Fruit fly (Drosophila melanogaster) whole organism, prepupa: Measurements from ENCODE around the gene IntS4.

Experiments
- Blimp-1 ChIP-seq: fragments of 200-800 bp; sonication (Bioruptor generic); optimal IDR thresholded peaks from 3 replicates; lab custom pipeline; 2017; ENCODE audit warnings: missing biosample characterization, missing genetic modification characterization, mild to moderate bottlenecking, moderate library complexity, missing genetic modification reagents
- CG10631 ChIP-seq: fragments of 200-800 bp; sonication (Bioruptor generic); optimal IDR thresholded peaks from 2 replicates; lab custom pipeline; 2016; ENCODE audit warnings: missing biosample characterization, missing genetic modification characterization
- CG11294 ChIP-seq: fragments of 200-800 bp; sonication (Bioruptor generic); IDR thresholded peaks from 2 replicates; pipeline ENCODE4 v1.3.6; 2022; ENCODE audit warnings: missing biosample characterization, missing genetic modification characterization
- CG15336 ChIP-seq: fragments of 200-800 bp; sonication (Bioruptor generic); IDR thresholded peaks from 2 replicates; pipeline ENCODE4 v1.3.6; 2022; ENCODE audit warnings: missing biosample characterization, missing genetic modification characterization
- CG1621 ChIP-seq: fragments of 200-800 bp; sonication (Bioruptor generic); optimal IDR thresholded peaks from 3 replicates; lab custom pipeline; 2018; ENCODE audit warnings: missing biosample characterization, mild to moderate bottlenecking, missing genetic modification characterization
- CG16779 ChIP-seq: fragments of 200-800 bp; sonication (Bioruptor generic); optimal IDR thresholded peaks from 3 replicates; lab custom pipeline; 2017; ENCODE audit warnings: missing biosample characterization, mild to moderate bottlenecking, missing genetic modification characterization
- CG3032 ChIP-seq: fragments of 200-800 bp; optimal IDR thresholded peaks from 2 replicates; lab custom pipeline; 2019; ENCODE audit warnings: missing biosample characterization, mild to moderate bottlenecking, missing genetic modification characterization, moderate library complexity
- CG31627 ChIP-seq: fragments of 200-800 bp; sonication (Bioruptor generic); optimal IDR thresholded peaks from 3 replicates; lab custom pipeline; 2016; ENCODE audit warnings: missing biosample characterization, missing genetic modification characterization
- CG32006 ChIP-seq: fragments of 200-800 bp; sonication (Bioruptor generic); optimal IDR thresholded peaks from 3 replicates; lab custom pipeline; 2017; ENCODE audit warnings: missing biosample characterization, mild to moderate bottlenecking, missing genetic modification characterization
- CG34406 ChIP-seq: fragments of 200-800 bp; sonication (Bioruptor generic); optimal IDR thresholded peaks from 3 replicates; lab custom pipeline; 2016; ENCODE audit warnings: missing biosample characterization, missing genetic modification characterization
- CG3919 ChIP-seq: fragments of 200-800 bp; sonication (Bioruptor generic); optimal IDR thresholded peaks from 3 replicates; lab custom pipeline; 2016; ENCODE audit warnings: missing biosample characterization, missing genetic modification characterization
- CG6163 ChIP-seq: fragments of 200-800 bp; sonication (Bioruptor generic); IDR thresholded peaks from 3 replicates; pipeline ENCODE4 v1.3.6; 2022; ENCODE audit warnings: missing biosample characterization, missing genetic modification characterization
- CG6276 ChIP-seq: fragments of 200-800 bp; sonication (Bioruptor generic); optimal IDR thresholded peaks from 2 replicates; lab custom pipeline; 2017; ENCODE audit warnings: missing biosample characterization, mild to moderate bottlenecking, missing genetic modification characterization
- CG6792 ChIP-seq: fragments of 200-800 bp; sonication (Bioruptor generic); optimal IDR thresholded peaks from 3 replicates; lab custom pipeline; 2016; ENCODE audit warnings: missing biosample characterization, missing genetic modification characterization
- CG6854 ChIP-seq: fragments of 200-800 bp; sonication (Bioruptor generic); optimal IDR thresholded peaks from 2 replicates; lab custom pipeline; 2017; ENCODE audit warnings: missing biosample characterization, mild to moderate bottlenecking, missing genetic modification characterization
- CG7368 ChIP-seq: fragments of 200-800 bp; sonication (Bioruptor generic); optimal IDR thresholded peaks from 3 replicates; lab custom pipeline; 2016; ENCODE audit warnings: missing biosample characterization, missing genetic modification characterization
- CG8119 ChIP-seq: fragments of 200-800 bp; sonication (Bioruptor generic); IDR thresholded peaks from 3 replicates; pipeline ENCODE4 v1.3.6; 2022; ENCODE audit warnings: missing biosample characterization, missing genetic modification characterization
- CG8319 ChIP-seq: fragments of 200-800 bp; sonication (Bioruptor generic); optimal IDR thresholded peaks from 3 replicates; lab custom pipeline; 2016; ENCODE audit warnings: missing biosample characterization, missing genetic modification characterization
- CG8632 ChIP-seq: fragments of 200-800 bp; sonication (Bioruptor generic); optimal IDR thresholded peaks from 3 replicates; lab custom pipeline; 2016; ENCODE audit warnings: missing biosample characterization, missing genetic modification characterization
- Eip75B ChIP-seq: fragments of 200-800 bp; sonication (Bioruptor generic); optimal IDR thresholded peaks from 3 replicates; lab custom pipeline; 2016; ENCODE audit warnings: missing biosample characterization, missing genetic modification characterization
- Ets21C ChIP-seq: fragments of 200-800 bp; sonication (Bioruptor generic); optimal IDR thresholded peaks from 3 replicates; lab custom pipeline; 2016; ENCODE audit warnings: missing biosample characterization, missing genetic modification characterization
- Ets96B ChIP-seq: fragments of 200-800 bp; optimal IDR thresholded peaks from 2 replicates; lab custom pipeline; 2019; ENCODE audit warnings: missing biosample characterization, mild to moderate bottlenecking, missing genetic modification characterization, moderate library complexity
- Gug ChIP-seq: fragments of 200-800 bp; sonication (Bioruptor generic); IDR thresholded peaks from 2 replicates; pipeline ENCODE4 v1.3.6; 2022; ENCODE audit warnings: missing biosample characterization, missing genetic modification characterization
- Hr38 ChIP-seq: sonication (Bioruptor generic); optimal IDR thresholded peaks from 2 replicates; lab custom pipeline; 2016; ENCODE audit warnings: missing biosample characterization, missing genetic modification characterization
- Hr39 ChIP-seq: fragments of 200-800 bp; sonication (Bioruptor generic); optimal IDR thresholded peaks from 2 replicates; lab custom pipeline; 2016; ENCODE audit warnings: missing biosample characterization, missing genetic modification characterization
- Hr4 ChIP-seq: fragments of 200-800 bp; sonication (Bioruptor generic); optimal IDR thresholded peaks from 3 replicates; lab custom pipeline; 2016; ENCODE audit warnings: missing biosample characterization, missing genetic modification characterization
- Met ChIP-seq: fragments of 200-800 bp; sonication (Bioruptor generic); optimal IDR thresholded peaks from 3 replicates; lab custom pipeline; 2016; ENCODE audit warnings: missing biosample characterization, missing genetic modification characterization
- OdsH ChIP-seq: fragments of 200-800 bp; sonication (Bioruptor generic); optimal IDR thresholded peaks from 3 replicates; lab custom pipeline; 2016; ENCODE audit warnings: missing biosample characterization, missing genetic modification characterization
- Smox ChIP-seq: fragments of 200-800 bp; sonication (Bioruptor generic); optimal IDR thresholded peaks from 3 replicates; lab custom pipeline; 2016; ENCODE audit warnings: missing biosample characterization, missing genetic modification characterization
- Sox102F ChIP-seq: fragments of 200-800 bp; sonication (Bioruptor generic); optimal IDR thresholded peaks from 2 replicates; lab custom pipeline; 2016; ENCODE audit warnings: missing biosample characterization, mild to moderate bottlenecking, missing genetic modification characterization
- Sox14 ChIP-seq: fragments of 200-800 bp; sonication (Bioruptor generic); optimal IDR thresholded peaks from 3 replicates; lab custom pipeline; 2016; ENCODE audit warnings: missing biosample characterization, missing genetic modification characterization
- Sox15 ChIP-seq: fragments of 200-800 bp; sonication (Bioruptor generic); optimal IDR thresholded peaks from 3 replicates; lab custom pipeline; 2016; ENCODE audit warnings: missing biosample characterization, missing genetic modification characterization
- achi ChIP-seq: fragments of 200-800 bp; sonication (Bioruptor generic); optimal IDR thresholded peaks from 3 replicates; lab custom pipeline; 2016; ENCODE audit warnings: missing biosample characterization, missing genetic modification characterization
- cyc ChIP-seq: fragments of 200-800 bp; sonication (Bioruptor generic); optimal IDR thresholded peaks from 3 replicates; lab custom pipeline; 2016; ENCODE audit warnings: missing biosample characterization, missing genetic modification characterization
- dac ChIP-seq: fragments of 200-800 bp; sonication (Bioruptor generic); optimal IDR thresholded peaks from 2 replicates; lab custom pipeline; 2017; ENCODE audit warnings: missing biosample characterization, mild to moderate bottlenecking, missing genetic modification characterization
- dsx ChIP-seq: fragments of 200-800 bp; optimal IDR thresholded peaks from 3 replicates; lab custom pipeline; 2019; ENCODE audit warnings: missing biosample characterization, mild to moderate bottlenecking, missing genetic modification characterization, moderate library complexity; ENCODE audit not compliant: poor library complexity, severe bottlenecking
- eg ChIP-seq: fragments of 200-800 bp; sonication (Bioruptor generic); IDR thresholded peaks from 3 replicates; pipeline ENCODE4 v1.3.6; 2022; ENCODE audit warnings: missing biosample characterization, missing genetic modification characterization
- fd59A ChIP-seq: fragments of 200-800 bp; sonication (Bioruptor generic); optimal IDR thresholded peaks from 2 replicates; lab custom pipeline; 2017; ENCODE audit warnings: missing biosample characterization, mild to moderate bottlenecking, missing genetic modification characterization, missing genetic modification reagents
- fd85E ChIP-seq: fragments of 200-800 bp; sonication (Bioruptor generic); optimal IDR thresholded peaks from 3 replicates; lab custom pipeline; 2016; ENCODE audit warnings: missing biosample characterization, missing genetic modification characterization
- fkh ChIP-seq: fragments of 200-800 bp; sonication (Bioruptor generic); optimal IDR thresholded peaks from 3 replicates; lab custom pipeline; 2017; ENCODE audit warnings: missing biosample characterization, mild to moderate bottlenecking, missing genetic modification characterization, moderate library complexity
- net ChIP-seq: fragments of 200-800 bp; sonication (Bioruptor generic); optimal IDR thresholded peaks from 3 replicates; lab custom pipeline; 2016; ENCODE audit warnings: missing biosample characterization, missing genetic modification characterization
- pdm3 ChIP-seq: fragments of 200-800 bp; sonication (Bioruptor generic); optimal IDR thresholded peaks from 3 replicates; lab custom pipeline; 2016; ENCODE audit warnings: missing biosample characterization, missing genetic modification characterization
- spab ChIP-seq: fragments of 200-800 bp; sonication (Bioruptor generic); optimal IDR thresholded peaks from 2 replicates; lab custom pipeline; 2017; ENCODE audit warnings: missing biosample characterization, mild to moderate bottlenecking, missing genetic modification characterization, missing genetic modification reagents
- ss ChIP-seq, 2 experiments: fragments of 200-800 bp; sonication (Bioruptor generic); optimal IDR thresholded peaks; 2 replicates in 1 of 2; 3 replicates in 1 of 2; lab custom pipeline; 2017 to 2018; ENCODE audit warnings: mild to moderate bottlenecking in 2 of 2, missing biosample characterization in 2 of 2, missing genetic modification characterization in 2 of 2, moderate library complexity in 1 of 2

Gene IntS4

DNA sequence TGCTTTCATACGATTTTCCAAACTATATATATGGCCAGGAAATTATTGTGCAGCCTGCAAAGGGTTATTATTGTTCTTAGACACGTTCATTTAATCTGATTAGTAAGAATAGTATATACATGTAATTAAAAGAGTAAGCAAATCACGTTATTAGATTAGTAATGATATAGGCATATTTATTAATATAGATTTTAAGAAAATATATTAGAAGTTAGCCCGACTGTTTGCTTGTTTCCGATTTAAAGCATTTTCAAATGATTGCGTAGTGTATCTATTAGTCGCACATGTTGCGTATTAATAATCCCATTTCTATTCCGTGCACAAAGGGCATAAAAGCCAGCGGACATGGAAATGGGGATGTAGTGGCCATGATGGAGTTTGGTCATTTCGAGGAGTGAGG lies 20.5 kb upstream of the IntS4 start:
- TF ChIP-seq CG11294 (GFP tag; lab: Robert Waterston, UW) = no peak
- TF ChIP-seq spab (GFP tag; lab: Kevin White, UChicago) = no peak
- no peak for TF ChIP-seq fd85E
- no peak for TF ChIP-seq Ets96B
- TF ChIP-seq CG6854 (GFP tag; lab: Kevin White, UChicago) = no peak
- TF ChIP-seq Ets21C (GFP tag; lab: Kevin White, UChicago) = no peak
- no peak for TF ChIP-seq cyc
- no peak for TF ChIP-seq CG6792

DNA sequence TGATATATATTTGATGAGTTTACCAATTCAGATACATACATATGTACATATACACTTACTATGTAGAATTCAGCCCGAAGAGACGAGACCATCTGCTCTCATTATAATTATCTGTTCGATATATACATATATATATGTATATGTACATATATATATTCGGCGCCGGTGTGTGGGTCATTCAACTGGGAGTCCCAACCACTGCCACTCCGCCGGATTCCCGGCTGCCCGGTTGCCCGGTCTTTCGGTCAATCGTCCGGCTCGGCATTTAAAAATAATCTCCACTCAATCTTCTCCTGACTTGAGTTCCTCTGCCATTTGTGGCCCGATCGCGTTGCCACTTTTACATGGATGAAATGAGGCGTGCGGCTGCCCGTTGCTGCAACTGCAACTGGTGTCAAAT lies 18.1 kb upstream of the IntS4 start:
- TF ChIP-seq CG1621 (tag; lab: Kevin White, UChicago) = no peak
- no peak for TF ChIP-seq CG34406
- TF ChIP-seq cyc = no peak
- TF ChIP-seq Smox (GFP tag; lab: Kevin White, UChicago) = no peak
- no peak for TF ChIP-seq CG7368
- no peak for TF ChIP-seq CG16779 (tag; lab: Kevin White, UChicago)
- TF ChIP-seq Ets21C (GFP tag; lab: Kevin White, UChicago) = no peak
- TF ChIP-seq net (GFP tag; lab: Kevin White, UChicago) = no peak
- TF ChIP-seq Blimp-1 (GFP tag; lab: Kevin White, UChicago) = no peak
- TF ChIP-seq CG15336 (GFP tag; lab: Robert Waterston, UW) = no peak
- TF ChIP-seq dsx = no peak
- TF ChIP-seq Sox102F (GFP tag; lab: Kevin White, UChicago) = no peak

dm6 chrX:8574672-8575350 lies 16.2 kb upstream of the IntS4 start:
- TF ChIP-seq CG34406 (peak; percentile 41), CG3032 (peak; percentile 28), Ets96B (peak; percentile 42), CG16779 (tag; lab: Kevin White, UChicago) (no peak), CG15336 (GFP tag; lab: Robert Waterston, UW) (peak; percentile 22; the same call in 1 of the 2 replicates), Sox14 (GFP tag; lab: Kevin White, UChicago) (peak; percentile 56), Sox15 (GFP tag; lab: Kevin White, UChicago) (peak; percentile 31), fd59A (GFP tag; lab: Kevin White, UChicago) (no peak), Eip75B (peak; percentile 66), Hr4 (GFP tag; lab: Kevin White, UChicago) (peak; percentile 40), Hr39 (GFP tag; lab: Kevin White, UChicago) (peak; percentile 61), Hr38 (GFP tag; lab: Kevin White, UChicago) (no peak), CG6854 (GFP tag; lab: Kevin White, UChicago) (no peak), CG8632 (GFP tag; lab: Kevin White, UChicago) (peak; percentile 64), fd85E (no peak), achi (peak; percentile 38), CG31627 (GFP tag; lab: Kevin White, UChicago) (peak; percentile 45), pdm3 (GFP tag; lab: Kevin White, UChicago) (peak; percentile 63), net (GFP tag; lab: Kevin White, UChicago) (peak; percentile 41), CG32006 (GFP tag; lab: Kevin White, UChicago) (peak; percentile 49), Sox102F (GFP tag; lab: Kevin White, UChicago) (peak; percentile 64), Blimp-1 (GFP tag; lab: Kevin White, UChicago) (no peak), CG6276 (GFP tag; lab: Kevin White, UChicago) (no peak), ss (GFP tag; optimal IDR thresholded peaks at IDR 0.05; lab: Kevin White, UChicago) (no peak), CG8119 (no peak; the same call in 2 of the 3 replicates), Met (GFP tag; lab: Kevin White, UChicago) (peak; percentile 68), dac (GFP tag; lab: Kevin White, UChicago) (no peak), dsx (peak; percentile 35), CG3919 (GFP tag; lab: Kevin White, UChicago) (peak; percentile 67), CG11294 (GFP tag; lab: Robert Waterston, UW) (peak; percentile 26; the same call in 1 of the 2 replicates), fkh (GFP tag; lab: Kevin White, UChicago) (peak; percentile 13), CG6163 (GFP tag; lab: Robert Waterston, UW) (peak; percentile 61; the same call in 2 of the 3 replicates), cyc (peak; percentile 48), eg (GFP tag; lab: Robert Waterston, UW) (peak; percentile 66; the same call in 2 of the 3 replicates), OdsH (peak; percentile 60), CG8319 (GFP tag; lab: Kevin White, UChicago) (no peak), Smox (GFP tag; lab: Kevin White, UChicago) (peak; percentile 65), CG10631 (GFP tag; lab: Kevin White, UChicago) (peak; percentile 59), Gug (GFP tag; lab: Robert Waterston, UW) (peak; percentile 31; the same call in 1 of the 2 replicates), CG6792 (peak; percentile 54)
